Worm (Caenorhabditis elegans) whole organism, L3 larva: ENCODE measurements around the gene cat-2.

Experiments used
- ZK546.5 ChIP-seq: sonication (generic microtip); optimal IDR thresholded peaks from 2 replicates; lab custom pipeline; 2017; ENCODE audit warnings: missing biosample characterization, missing genetic modification characterization
- aly-2 ChIP-seq: fragments of 150-350 bp; optimal IDR thresholded peaks from 2 replicates; lab custom pipeline; 2014; ENCODE audit warnings: missing biosample characterization, missing genetic modification characterization
- ama-1 ChIP-seq: fragments of 150-350 bp; optimal IDR thresholded peaks from 2 replicates; lab custom pipeline; 2018
- ceh-28 ChIP-seq: fragments of 150-350 bp; optimal IDR thresholded peaks from 2 replicates; lab custom pipeline; 2014; ENCODE audit warnings: missing biosample characterization, missing genetic modification reagents, missing genetic modification characterization
- ceh-82 ChIP-seq: fragments of 150-350 bp; optimal IDR thresholded peaks from 2 replicates; lab custom pipeline; 2014; ENCODE audit warnings: missing biosample characterization, missing genetic modification characterization
- ceh-9 ChIP-seq: sonication (generic microtip); optimal IDR thresholded peaks from 2 replicates; lab custom pipeline; 2018; ENCODE audit warnings: missing biosample characterization, missing genetic modification characterization
- egl-27 ChIP-seq: sonication (generic microtip); optimal IDR thresholded peaks from 4 replicates; lab custom pipeline; 2017; ENCODE audit warnings: missing biosample characterization, missing genetic modification reagents, missing genetic modification characterization
- egl-5 ChIP-seq: fragments of 150-350 bp; optimal IDR thresholded peaks from 2 replicates; lab custom pipeline; 2017; ENCODE audit warnings: missing biosample characterization, missing genetic modification reagents, missing genetic modification characterization, inconsistent platforms
- elt-1 ChIP-seq: fragments of 150-350 bp; optimal IDR thresholded peaks from 2 replicates; lab custom pipeline; 2014; ENCODE audit warnings: missing biosample characterization, missing genetic modification characterization
- elt-2 ChIP-seq: sonication (generic microtip); optimal IDR thresholded peaks from 2 replicates; lab custom pipeline; 2016; ENCODE audit warnings: missing genetic modification reagents, mild to moderate bottlenecking, missing genetic modification characterization, missing compliant biosample characterization
- elt-3 ChIP-seq, 3 experiments: fragments of 150-350 bp in 1 of 3; sonication (generic microtip) in 2 of 3; optimal IDR thresholded peaks; 2 replicates in 2 of 3; 4 replicates in 1 of 3; lab custom pipeline; 2014 to 2017; ENCODE audit warnings: missing biosample characterization in 3 of 3, missing genetic modification characterization in 3 of 3
- eor-1 ChIP-seq, 2 experiments: fragments of 150-350 bp; optimal IDR thresholded peaks; 2 replicates each; lab custom pipeline; 2014 to 2018; ENCODE audit warnings: missing biosample characterization in 2 of 2, missing genetic modification characterization in 2 of 2
- fkh-10 ChIP-seq: sonication (generic microtip); optimal IDR thresholded peaks from 2 replicates; lab custom pipeline; 2017; ENCODE audit warnings: missing biosample characterization, missing genetic modification reagents, missing genetic modification characterization
- fkh-2 ChIP-seq: fragments of 150-350 bp; optimal IDR thresholded peaks from 2 replicates; lab custom pipeline; 2014; ENCODE audit warnings: missing biosample characterization, missing genetic modification reagents, missing genetic modification characterization
- fos-1 ChIP-seq: fragments of 150-350 bp; optimal IDR thresholded peaks from 2 replicates; lab custom pipeline; 2014; ENCODE audit warnings: missing biosample characterization, missing genetic modification characterization
- jun-1 ChIP-seq: fragments of 150-350 bp; optimal IDR thresholded peaks from 2 replicates; lab custom pipeline; 2014; ENCODE audit warnings: missing biosample characterization, missing genetic modification reagents, missing genetic modification characterization
- lsy-12 ChIP-seq: sonication (generic microtip); optimal IDR thresholded peaks from 2 replicates; lab custom pipeline; 2016; ENCODE audit warnings: mild to moderate bottlenecking, missing genetic modification characterization, missing compliant biosample characterization
- mdl-1 ChIP-seq: fragments of 150-350 bp; optimal IDR thresholded peaks from 2 replicates; lab custom pipeline; 2014; ENCODE audit warnings: missing biosample characterization, missing genetic modification characterization
- nfya-1 ChIP-seq: sonication (generic microtip); optimal IDR thresholded peaks from 2 replicates; lab custom pipeline; 2017; ENCODE audit warnings: missing genetic modification characterization, mild to moderate bottlenecking, missing compliant biosample characterization, antibody characterized with exemption, moderate library complexity; ENCODE audit not compliant: insufficient read depth
- nhr-11 ChIP-seq: fragments of 150-350 bp; optimal IDR thresholded peaks from 2 replicates; lab custom pipeline; 2014; ENCODE audit warnings: missing biosample characterization, missing genetic modification characterization
- nhr-237 ChIP-seq: fragments of 150-350 bp; optimal IDR thresholded peaks from 2 replicates; lab custom pipeline; 2014; ENCODE audit warnings: missing biosample characterization, missing genetic modification characterization
- nhr-25 ChIP-seq: sonication (generic microtip); optimal IDR thresholded peaks from 2 replicates; lab custom pipeline; 2017; ENCODE audit warnings: missing biosample characterization, missing genetic modification characterization
- nhr-28 ChIP-seq: fragments of 150-350 bp; optimal IDR thresholded peaks from 2 replicates; lab custom pipeline; 2014; ENCODE audit warnings: missing biosample characterization, missing genetic modification characterization
- nhr-43 ChIP-seq: sonication (generic microtip); optimal IDR thresholded peaks from 2 replicates; lab custom pipeline; 2016; ENCODE audit warnings: mild to moderate bottlenecking, missing genetic modification characterization, missing compliant biosample characterization; ENCODE audit not compliant: poor library complexity, severe bottlenecking
- nhr-76 ChIP-seq: fragments of 150-350 bp; sonication (generic microtip); optimal IDR thresholded peaks from 5 replicates; lab custom pipeline; 2014; ENCODE audit warnings: missing biosample characterization, missing genetic modification characterization
- nhr-77 ChIP-seq: fragments of 150-350 bp; optimal IDR thresholded peaks from 2 replicates; lab custom pipeline; 2014; ENCODE audit warnings: missing biosample characterization, missing genetic modification characterization
- pqm-1 ChIP-seq: fragments of 150-350 bp; optimal IDR thresholded peaks from 2 replicates; lab custom pipeline; 2017; ENCODE audit warnings: missing biosample characterization, missing genetic modification characterization, inconsistent platforms
- sea-2 ChIP-seq: fragments of 150-350 bp; sonication (generic microtip); optimal IDR thresholded peaks from 4 replicates; lab custom pipeline; 2014; ENCODE audit warnings: missing biosample characterization, missing genetic modification reagents, missing genetic modification characterization
- skn-1 ChIP-seq: fragments of 150-350 bp; optimal IDR thresholded peaks from 2 replicates; lab custom pipeline; 2014; ENCODE audit warnings: missing biosample characterization, missing genetic modification characterization
- snpc-4 ChIP-seq: fragments of 150-350 bp; optimal IDR thresholded peaks from 2 replicates; lab custom pipeline; 2014; ENCODE audit warnings: missing biosample characterization, missing genetic modification characterization
- unc-62 ChIP-seq: fragments of 150-350 bp; sonication (generic microtip); optimal IDR thresholded peaks from 4 replicates; lab custom pipeline; 2014; ENCODE audit warnings: missing biosample characterization, missing genetic modification reagents, missing genetic modification characterization
- zag-1 ChIP-seq: fragments of 150-350 bp; optimal IDR thresholded peaks from 2 replicates; lab custom pipeline; 2014; ENCODE audit warnings: missing biosample characterization, missing genetic modification characterization
- ztf-11 ChIP-seq: fragments of 150-350 bp; optimal IDR thresholded peaks from 2 replicates; lab custom pipeline; 2014; ENCODE audit warnings: missing biosample characterization, missing genetic modification characterization
- ztf-4 ChIP-seq: fragments of 150-350 bp; optimal IDR thresholded peaks from 2 replicates; lab custom pipeline; 2014; ENCODE audit warnings: missing biosample characterization, missing genetic modification characterization

The cat-2 gene

DNA sequence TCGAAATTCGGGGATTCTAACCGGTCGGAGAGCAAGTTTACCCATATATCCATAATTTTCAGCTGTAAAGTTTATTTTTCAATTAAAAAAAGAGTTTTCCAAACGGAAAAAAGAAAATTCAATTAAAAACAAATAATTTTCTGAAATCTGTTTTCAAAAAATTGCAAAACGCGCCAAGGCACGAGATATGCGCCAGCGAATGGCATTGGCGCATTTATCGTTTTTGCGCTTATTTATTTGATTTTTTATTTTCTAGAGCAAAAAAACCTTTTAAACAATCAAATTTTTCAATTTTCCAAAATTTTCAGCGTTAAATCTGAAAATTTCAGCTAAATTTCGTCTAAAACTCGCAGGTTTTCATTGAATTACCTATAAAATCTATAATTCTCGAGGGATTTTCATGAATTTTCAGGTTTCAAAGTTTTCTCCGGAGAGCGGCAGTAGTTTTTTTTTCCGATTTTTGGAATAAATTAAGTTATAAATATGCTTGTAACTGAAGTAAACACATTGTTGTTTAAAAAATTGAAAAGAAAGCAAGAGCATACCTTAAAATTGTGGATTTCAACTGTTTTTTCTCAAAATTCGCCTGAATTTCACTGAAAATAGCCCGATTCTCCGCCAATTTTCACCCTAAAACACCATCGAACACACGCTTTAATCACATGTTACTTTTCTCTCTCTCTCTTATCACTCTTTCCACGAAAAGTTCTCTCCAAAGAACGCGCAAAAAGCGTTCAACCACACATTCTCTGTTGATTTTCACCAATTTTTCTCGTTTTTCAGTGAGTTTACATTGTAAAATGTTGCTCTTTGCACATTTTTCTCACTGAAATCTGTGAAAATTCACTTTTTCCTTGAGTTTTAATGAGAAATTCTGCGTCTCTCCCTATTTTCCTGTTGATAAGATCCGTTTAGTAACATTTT lies 28.3 kb downstream of the cat-2 start, which contains the start of gene B0432.10 (continued):
- TF ChIP-seq aly-2 (no peak), ztf-4 (tag; lab: Kevin White, UChicago) (no peak), pqm-1 (peak; percentile 91)
- TF ChIP-seq, all 47 proteins: peak for 18

DNA sequence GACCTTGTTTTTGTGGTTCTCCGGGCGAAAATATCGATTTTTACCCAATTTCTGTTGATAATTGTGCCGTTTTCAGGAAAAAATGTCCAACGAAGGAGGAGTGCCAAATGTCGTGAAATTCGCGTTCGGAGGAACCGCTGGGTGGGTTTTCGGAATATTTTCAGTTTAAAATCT lies 28.8 kb downstream of the cat-2 start, which contains the start of gene misc-1:
misc-1 (plus strand) TSS at position 75 of the 174 bp plus-strand sequence.
- TF ChIP-seq elt-1 (no peak), ceh-9 (tag; lab: Kevin White, UChicago) (no peak), egl-5 (tag; lab: Kevin White, UChicago) (no peak), nhr-28 (no peak), ceh-28 (tag; lab: Kevin White, UChicago) (peak; percentile 0), egl-27 (no peak), snpc-4 (tag; lab: Kevin White, UChicago) (no peak)
- TF ChIP-seq, all 47 proteins: peak for 1

DNA sequence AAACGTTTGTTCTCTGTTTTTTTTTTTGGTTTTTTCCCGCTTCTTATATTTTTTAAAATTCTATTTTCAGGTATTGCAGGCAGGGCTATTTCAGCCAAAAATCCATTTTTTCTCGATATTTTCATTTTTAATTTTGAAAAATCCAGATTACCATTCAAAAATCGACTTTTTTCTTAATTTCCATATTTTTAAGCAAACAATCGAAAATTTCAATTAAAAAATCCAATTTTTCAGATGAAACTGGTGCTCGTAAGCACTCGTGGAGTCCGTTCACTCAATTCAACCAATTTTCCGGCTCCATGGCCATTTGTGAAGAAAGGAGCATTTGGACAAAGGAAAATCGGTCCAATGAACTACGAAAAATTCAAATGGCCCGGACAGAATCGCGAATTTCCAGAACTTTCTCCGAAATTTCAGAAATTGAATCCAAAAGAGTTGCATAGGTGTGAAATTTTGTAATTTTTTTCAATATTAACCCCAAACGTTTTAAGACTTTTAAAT lies 31.1 kb downstream of the cat-2 start, which contains the start of gene mrpl-41:
mrpl-41 (plus strand) TSS at position 235 of the 501 bp plus-strand sequence.
- TF ChIP-seq ama-1 (lab: Kevin White, UChicago) (peak; percentile 17), fos-1 (tag; lab: Kevin White, UChicago) (no peak), fkh-2 (tag; lab: Kevin White, UChicago) (no peak), lsy-12 (peak; percentile 7), nhr-237 (tag; lab: Kevin White, UChicago) (no peak), elt-2 (peak; percentile 4), nhr-43 (tag; lab: Kevin White, UChicago) (peak; percentile 48)

DNA sequence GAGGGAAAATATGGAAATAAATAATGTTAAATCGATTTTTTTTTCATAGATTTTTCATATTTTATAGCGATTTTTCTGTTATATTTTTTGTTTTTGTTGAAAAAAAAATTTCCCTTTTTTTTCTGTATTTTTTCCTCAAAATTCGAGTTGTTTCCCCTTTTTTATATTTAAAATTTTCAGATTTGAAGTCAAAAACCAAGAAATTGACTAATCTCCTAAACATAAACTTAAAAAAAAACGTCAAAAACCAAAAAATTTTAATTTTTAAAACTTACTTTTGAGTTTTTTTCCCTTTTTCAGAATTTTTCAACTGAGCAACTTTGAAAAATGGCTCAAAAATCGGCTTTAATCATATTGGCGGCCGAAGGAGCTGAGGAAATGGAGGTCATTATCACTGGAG lies 32.7 kb downstream of the cat-2 start, which contains the start of gene djr-1.1:
djr-1.1 (plus strand) TSS at position 301 of the 400 bp plus-strand sequence.
- TF ChIP-seq fkh-2 (tag; lab: Kevin White, UChicago), result no peak
- TF ChIP-seq mdl-1, result no peak
- TF ChIP-seq elt-3 (tag; optimal IDR thresholded peaks at IDR 0.05; lab: Kevin White, UChicago), result no peak
- TF ChIP-seq elt-1, result no peak
- no peak for TF ChIP-seq unc-62 (GFP tag; lab: Kevin White, UChicago)
- no peak for TF ChIP-seq eor-1 (tag; optimal IDR thresholded peaks at IDR 0.05; lab: Kevin White, UChicago)
- TF ChIP-seq skn-1 (tag; lab: Kevin White, UChicago), result no peak
- TF ChIP-seq nhr-77 (tag; lab: Kevin White, UChicago), result no peak
- TF ChIP-seq ceh-28 (tag; lab: Kevin White, UChicago), result no peak
- no peak for TF ChIP-seq nhr-28
- no peak for TF ChIP-seq nhr-76 (tag; lab: Kevin White, UChicago)
- TF ChIP-seq ZK546.5 (tag; lab: Kevin White, UChicago), result no peak
- no peak for TF ChIP-seq fkh-10
- TF ChIP-seq fos-1 (tag; lab: Kevin White, UChicago), result no peak
- no peak for TF ChIP-seq jun-1

DNA sequence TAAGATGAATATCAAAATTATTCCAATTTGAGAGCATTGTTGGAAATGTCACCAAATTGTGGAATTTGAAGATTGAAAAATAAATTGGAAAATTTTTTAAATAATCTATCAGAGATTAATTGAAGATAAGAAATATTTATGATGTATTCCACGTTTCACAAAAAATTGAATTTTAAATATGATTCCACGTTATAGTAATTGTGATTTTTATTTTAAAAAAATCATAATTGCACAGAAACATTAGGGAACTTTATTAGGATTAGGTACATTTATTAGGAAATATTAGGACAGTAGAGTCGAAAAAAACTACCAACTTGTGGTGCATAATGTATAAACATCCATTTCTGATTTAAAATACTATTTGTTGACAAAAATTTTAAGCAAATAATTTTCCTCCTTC lies 37.0 kb downstream of the cat-2 start, which contains the start of gene B0432.11:
B0432.11 (minus strand) TSS at position 101 of the 400 bp plus-strand sequence.
- TF ChIP-seq nfya-1 (tag; lab: Kevin White, UChicago), result no peak
- no peak for TF ChIP-seq sea-2
- no peak for TF ChIP-seq zag-1 (tag; lab: Kevin White, UChicago)
- TF ChIP-seq nhr-237 (tag; lab: Kevin White, UChicago), result no peak
- TF ChIP-seq, all 47 proteins: peak for 0

DNA sequence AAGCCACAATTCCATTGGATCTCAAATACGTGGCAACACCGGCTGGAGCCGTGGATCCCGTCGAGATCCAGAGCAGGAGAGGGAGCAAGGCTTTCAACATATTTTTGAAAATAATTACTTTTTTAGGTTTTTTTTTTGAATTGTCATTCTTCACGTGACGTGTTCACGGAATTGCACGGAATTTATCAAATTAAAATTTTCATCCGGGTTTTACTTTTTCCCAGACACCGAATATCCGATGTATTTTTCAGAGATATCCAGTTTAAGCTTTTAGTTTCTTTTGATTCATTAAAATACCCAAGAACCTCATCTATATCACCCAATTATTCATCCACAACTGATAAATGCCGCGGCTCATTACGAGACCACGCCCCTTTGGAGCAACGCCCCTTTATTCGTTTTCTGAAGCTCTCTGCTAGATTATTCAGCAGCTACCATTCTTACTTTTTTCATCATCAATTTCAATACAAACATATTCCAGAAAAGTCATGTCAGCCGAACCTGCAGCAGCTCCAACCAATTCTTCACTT lies 39.4 kb downstream of the cat-2 start, which contains the start of the genes clec-117 and B0432.1:
clec-117 (minus strand) TSS at position 101 of the 530 bp plus-strand sequence.
B0432.1 (plus strand) TSS at position 480 of the 530 bp plus-strand sequence.
- TF ChIP-seq ztf-11, result no peak
- no peak for TF ChIP-seq ceh-9 (tag; lab: Kevin White, UChicago)
- no peak for TF ChIP-seq ceh-82 (tag; lab: Kevin White, UChicago)
- no peak for TF ChIP-seq unc-62 (GFP tag; lab: Kevin White, UChicago)
- TF ChIP-seq ZK546.5 (tag; lab: Kevin White, UChicago), result no peak
- TF ChIP-seq nhr-11 (tag; lab: Kevin White, UChicago), result no peak
- TF ChIP-seq fkh-2 (tag; lab: Kevin White, UChicago), result no peak
- TF ChIP-seq nhr-25 (tag; lab: Kevin White, UChicago), result no peak
- TF ChIP-seq nfya-1 (tag; lab: Kevin White, UChicago), result no peak
- TF ChIP-seq aly-2, result no peak
- no peak for TF ChIP-seq ztf-4 (tag; lab: Kevin White, UChicago)
- TF ChIP-seq lsy-12, result no peak
- TF ChIP-seq nhr-237 (tag; lab: Kevin White, UChicago), result no peak
